Fruit fly (Drosophila melanogaster): ENCODE results near the gene CG34296.

Gene CG34296

DNA sequence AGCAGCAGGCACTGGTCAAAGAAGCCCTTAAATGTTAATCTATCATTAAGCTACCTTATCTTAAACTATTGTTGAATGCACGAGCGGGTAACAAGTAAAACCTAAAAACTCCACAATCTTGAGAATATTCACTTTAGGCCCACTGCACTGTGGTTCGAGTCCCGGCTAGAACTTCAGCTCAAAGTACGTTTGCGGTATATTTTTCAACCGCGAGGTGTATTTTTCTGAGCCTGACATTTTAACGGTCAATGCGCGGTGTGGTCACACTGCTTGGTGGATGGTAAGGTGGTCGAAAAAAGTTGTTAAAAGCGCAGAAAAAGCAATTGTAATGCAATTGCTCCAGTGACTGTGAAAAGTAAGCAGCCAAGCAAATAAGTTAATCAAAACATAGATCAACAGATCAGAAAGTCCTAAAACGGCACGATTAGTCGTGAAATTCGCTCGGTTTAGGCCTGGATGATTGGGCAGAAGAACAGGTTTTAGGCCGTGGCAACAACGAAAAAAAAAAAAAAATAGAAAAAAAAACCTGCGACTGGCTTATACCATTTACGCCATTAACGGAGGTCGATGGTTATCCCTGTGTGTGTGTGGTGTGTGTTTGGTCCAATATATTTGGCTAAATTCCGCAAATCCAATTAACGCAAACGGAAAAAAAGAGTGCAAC lies 3.4 kb downstream of the CG34296 start, which contains the start of gene Kul:
Gene Kul (plus strand): TSS at position 254 of the 664 bp plus-strand sequence.
- peak; percentile 46 for TF ChIP-seq CG16779 (tag; optimal IDR thresholded peaks at IDR 0.05)
- TF ChIP-seq Blimp-1 (GFP tag; optimal IDR thresholded peaks at IDR 0.05) = no peak
- peak; percentile 55; the same call in 2 of the 3 replicates for TF ChIP-seq CG6163 (GFP tag; IDR thresholded peaks at IDR 0.05)
- TF ChIP-seq dac (GFP tag; optimal IDR thresholded peaks at IDR 0.05) = peak; percentile 41
- TF ChIP-seq CG8319 (GFP tag; optimal IDR thresholded peaks at IDR 0.05) = peak; percentile 24
- TF ChIP-seq Ets21C (GFP tag; optimal IDR thresholded peaks at IDR 0.05) = no peak
- TF ChIP-seq Lpt (GFP tag; optimal IDR thresholded peaks at IDR 0.05) = peak; percentile 9
- TF ChIP-seq Eip93F (GFP tag; optimal IDR thresholded peaks at IDR 0.05) = no peak
- TF ChIP-seq achi (GFP tag; optimal IDR thresholded peaks at IDR 0.05) = peak; percentile 34
- TF ChIP-seq spab (GFP tag; optimal IDR thresholded peaks at IDR 0.05) = peak; percentile 33
- peak; percentile 63 for TF ChIP-seq CG6808 (GFP tag; optimal IDR thresholded peaks at IDR 0.05)
- peak; percentile 48 for TF ChIP-seq CG10669 (GFP tag; optimal IDR thresholded peaks at IDR 0.05)
- TF ChIP-seq CG6854 (GFP tag; optimal IDR thresholded peaks at IDR 0.05) = peak; percentile 34
- TF ChIP-seq Eip75B (GFP tag; optimal IDR thresholded peaks at IDR 0.05) = no peak
- no peak for TF ChIP-seq pdm3 (GFP tag; optimal IDR thresholded peaks at IDR 0.05)
- TF ChIP-seq CG11762 (GFP tag; optimal IDR thresholded peaks at IDR 0.05; ENCODE audit: insufficient read depth) = no peak
- peak in 1 of 2 experiments; percentile 60 for TF ChIP-seq salr (GFP tag; optimal IDR thresholded peaks at IDR 0.05)
- peak; percentile 55 for TF ChIP-seq net (GFP tag; optimal IDR thresholded peaks at IDR 0.05)
- TF ChIP-seq eg (GFP tag; IDR thresholded peaks at IDR 0.05) = peak; percentile 69
- TF ChIP-seq Gug (GFP tag; IDR thresholded peaks at IDR 0.05) = peak; percentile 15; the same call in 1 of the 2 replicates
- no peak for TF ChIP-seq topi (GFP tag; optimal IDR thresholded peaks at IDR 0.05)
- peak; percentile 62 to 76 for TF ChIP-seq ss (GFP tag; optimal IDR thresholded peaks at IDR 0.05)
- TF ChIP-seq CG3032 (tag; optimal IDR thresholded peaks at IDR 0.05) = peak; percentile 55
- no peak for TF ChIP-seq CG6792 (GFP tag; optimal IDR thresholded peaks at IDR 0.05)
- peak; percentile 27 for TF ChIP-seq lz (GFP tag; optimal IDR thresholded peaks at IDR 0.05)
- TF ChIP-seq esn (GFP tag; optimal IDR thresholded peaks at IDR 0.05) = peak; percentile 11
- no peak for TF ChIP-seq svp (GFP tag)
- no peak for TF ChIP-seq CG11294 (GFP tag; IDR thresholded peaks at IDR 0.05)
- TF ChIP-seq Smox (GFP tag; optimal IDR thresholded peaks at IDR 0.05) = no peak
- TF ChIP-seq Sox102F (GFP tag; optimal IDR thresholded peaks at IDR 0.05) = no peak
- no peak for TF ChIP-seq fd85E (GFP tag; optimal IDR thresholded peaks at IDR 0.05)
- no peak for TF ChIP-seq CG34406 (GFP tag; optimal IDR thresholded peaks at IDR 0.05)
- no peak for TF ChIP-seq fd59A (GFP tag; optimal IDR thresholded peaks at IDR 0.05)
- TF ChIP-seq CG15336 (GFP tag; IDR thresholded peaks at IDR 0.05) = no peak
- TF ChIP-seq Sox14 (GFP tag; optimal IDR thresholded peaks at IDR 0.05) = peak; percentile 27
- TF ChIP-seq CG11902 (GFP tag; optimal IDR thresholded peaks at IDR 0.05) = no peak
- no peak for TF ChIP-seq CG10631 (GFP tag; optimal IDR thresholded peaks at IDR 0.05)
- TF ChIP-seq Hr4 (GFP tag; optimal IDR thresholded peaks at IDR 0.05) = no peak
- TF ChIP-seq CG4318 (GFP tag; optimal IDR thresholded peaks at IDR 0.05) = no peak
- no peak for TF ChIP-seq Met (GFP tag; optimal IDR thresholded peaks at IDR 0.05)
- no peak for TF ChIP-seq fkh (GFP tag; optimal IDR thresholded peaks at IDR 0.05)
- TF ChIP-seq CG31627 (GFP tag; optimal IDR thresholded peaks at IDR 0.05) = peak; percentile 24
- no peak for TF ChIP-seq acj6 (GFP tag; optimal IDR thresholded peaks at IDR 0.05)
- TF ChIP-seq CG8119 (GFP tag; IDR thresholded peaks at IDR 0.05) = no peak; the same call in 2 of the 3 replicates
- no peak for TF ChIP-seq Ets96B (tag; optimal IDR thresholded peaks at IDR 0.05)
- TF ChIP-seq CG3919 (GFP tag; optimal IDR thresholded peaks at IDR 0.05) = peak; percentile 30
- peak; percentile 78 for TF ChIP-seq CG9139 (GFP tag; optimal IDR thresholded peaks at IDR 0.05)
- TF ChIP-seq CG7368 (GFP tag; optimal IDR thresholded peaks at IDR 0.05) = no peak
- no peak for TF ChIP-seq Sox15 (GFP tag; optimal IDR thresholded peaks at IDR 0.05)
- no peak for TF ChIP-seq vri (GFP tag; optimal IDR thresholded peaks at IDR 0.05)
- TF ChIP-seq cyc (GFP tag; optimal IDR thresholded peaks at IDR 0.05) = peak; percentile 26
